Worm (Caenorhabditis elegans) whole organism, L1 larva: ENCODE data around the gene hsd-2.

Experiments
- C34B4.2 ChIP-seq: sonication (generic microtip); optimal IDR thresholded peaks from 2 replicates; lab custom pipeline; 2017; ENCODE audit warnings: mild to moderate bottlenecking, missing genetic modification characterization, missing compliant biosample characterization
- ama-1 ChIP-seq: fragments of 150-350 bp; optimal IDR thresholded peaks from 2 replicates; lab custom pipeline; 2014
- dpl-1 ChIP-seq, 3 experiments: fragments of 150-350 bp in 2 of 3; sonication (generic microtip) in 1 of 3; optimal IDR thresholded peaks; 2 replicates each; lab custom pipeline; 2014 to 2017; ENCODE audit warnings: missing biosample characterization in 3 of 3, missing genetic modification characterization in 3 of 3, missing genetic modification reagents in 3 of 3
- hlh-4 ChIP-seq: sonication (generic microtip); optimal IDR thresholded peaks from 2 replicates; lab custom pipeline; 2016; ENCODE audit warnings: mild to moderate bottlenecking, missing genetic modification characterization, missing compliant biosample characterization
- nhr-11 ChIP-seq: fragments of 150-350 bp; optimal IDR thresholded peaks from 2 replicates; lab custom pipeline; 2014; ENCODE audit warnings: missing biosample characterization, missing genetic modification characterization
- nhr-237 ChIP-seq: fragments of 150-350 bp; optimal IDR thresholded peaks from 2 replicates; lab custom pipeline; 2014; ENCODE audit warnings: missing biosample characterization, missing genetic modification characterization
- nhr-28 ChIP-seq: fragments of 150-350 bp; optimal IDR thresholded peaks from 2 replicates; lab custom pipeline; 2014; ENCODE audit warnings: missing biosample characterization, missing genetic modification characterization
- nhr-90 ChIP-seq: sonication (generic microtip); optimal IDR thresholded peaks from 2 replicates; lab custom pipeline; 2016; ENCODE audit warnings: mild to moderate bottlenecking, missing genetic modification characterization, missing compliant biosample characterization; ENCODE audit not compliant: poor library complexity
- snpc-4 ChIP-seq: fragments of 150-350 bp; optimal IDR thresholded peaks from 2 replicates; lab custom pipeline; 2014; ENCODE audit warnings: missing biosample characterization, missing genetic modification characterization
- unc-62 ChIP-seq: fragments of 150-350 bp; optimal IDR thresholded peaks from 2 replicates; lab custom pipeline; 2014; ENCODE audit warnings: missing biosample characterization, missing genetic modification reagents, missing genetic modification characterization
- zag-1 ChIP-seq: fragments of 150-350 bp; optimal IDR thresholded peaks from 2 replicates; lab custom pipeline; 2014; ENCODE audit warnings: missing biosample characterization, missing genetic modification characterization
- ztf-4 ChIP-seq: fragments of 150-350 bp; optimal IDR thresholded peaks from 2 replicates; lab custom pipeline; 2014; ENCODE audit warnings: missing biosample characterization, missing genetic modification characterization

DNA sequence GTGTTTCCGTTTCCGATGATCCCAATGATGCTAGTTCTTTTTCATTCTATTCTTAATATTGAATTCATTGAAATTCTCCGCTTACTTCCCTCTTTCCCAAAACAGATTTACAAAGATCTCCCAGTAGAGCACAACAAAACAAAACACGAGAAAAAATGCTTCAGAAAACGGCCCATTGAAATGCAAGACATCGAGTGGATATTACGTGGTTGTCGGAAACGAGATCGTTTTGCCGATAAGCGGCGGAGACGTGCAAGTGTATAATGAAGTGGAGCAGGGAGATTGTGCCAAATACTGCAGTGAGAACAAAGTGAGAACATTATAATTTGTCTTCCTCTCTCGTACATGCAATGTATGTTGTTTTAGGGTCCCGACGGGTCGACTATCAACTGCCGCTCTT is 21.4 kb downstream of the hsd-2 start:
- TF ChIP-seq nhr-11 (no peak), ama-1 (lab: Kevin White, UChicago) (no peak), nhr-90 (tag; lab: Kevin White, UChicago) (no peak), C34B4.2 (tag; lab: Kevin White, UChicago) (no peak), snpc-4 (no peak), hlh-4 (tag; lab: Kevin White, UChicago) (no peak), zag-1 (tag; lab: Kevin White, UChicago) (no peak), nhr-28 (tag; lab: Kevin White, UChicago) (no peak), unc-62 (GFP tag; lab: Kevin White, UChicago) (no peak), nhr-237 (tag; lab: Kevin White, UChicago) (no peak), ztf-4 (tag; lab: Kevin White, UChicago) (no peak), dpl-1 (GFP tag; optimal IDR thresholded peaks at IDR 0.05; lab: Kevin White, UChicago) (no peak)
